Worm (Caenorhabditis elegans): ENCODE measurements around the gene klc-1.

ce11 chrIV:11062984-11063613 lies 20.4 kb upstream of the klc-1 start:
- TF ChIP-seq W03F9.2 (tag; optimal IDR thresholded peaks at IDR 0.05) (no peak), dao-5 (tag; optimal IDR thresholded peaks at IDR 0.05) (no peak)
